Fruit fly (Drosophila melanogaster): ENCODE measurements around the gene CG10979.

The CG10979 gene

DNA sequence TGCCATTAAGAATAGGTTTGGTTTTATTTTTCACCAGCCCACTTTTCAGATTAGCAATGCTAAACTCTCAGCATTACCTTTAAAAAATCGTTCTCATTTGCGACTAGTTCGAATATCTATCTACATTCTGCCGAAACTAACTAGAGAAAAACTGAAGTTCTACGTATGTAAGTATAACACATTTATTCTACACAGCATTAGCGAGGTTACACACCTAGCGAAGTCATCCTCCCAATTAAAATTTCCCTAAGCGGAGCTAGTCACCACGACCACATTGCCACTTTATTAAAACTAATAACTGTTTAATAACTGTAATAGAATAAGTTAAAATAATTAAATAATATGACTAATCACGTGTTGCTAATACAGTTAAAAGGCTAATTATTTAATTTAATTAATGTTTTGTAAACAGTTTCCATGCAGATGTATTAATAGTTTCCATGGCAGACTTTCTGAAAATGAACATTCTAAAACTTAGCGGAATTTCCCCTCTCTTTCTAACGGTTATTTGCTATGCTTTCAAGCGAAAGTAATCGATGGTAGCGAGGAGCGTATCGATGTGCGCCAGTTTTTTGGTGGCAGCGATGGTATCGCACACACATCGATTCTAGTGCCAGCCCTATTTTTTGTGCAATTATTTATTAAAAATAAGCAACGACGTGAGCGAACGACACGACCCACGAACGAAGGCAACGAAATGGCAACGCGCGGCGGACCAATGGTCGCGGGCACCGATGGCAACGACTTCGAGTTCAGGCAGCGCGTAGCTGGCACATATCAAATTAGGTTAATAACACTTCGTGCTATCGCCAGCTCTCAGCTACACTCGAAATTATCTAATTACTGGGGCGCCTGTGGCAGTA is 15.5 kb upstream of the CG10979 start, which contains the start of gene jagn (continued):
- TF ChIP-seq CG6765 (GFP tag; optimal IDR thresholded peaks at IDR 0.05) (no peak), HHEX (GFP tag; optimal IDR thresholded peaks at IDR 0.05) (peak; percentile 14), repo (GFP tag; optimal IDR thresholded peaks at IDR 0.05) (peak; percentile 36), pros (GFP tag; optimal IDR thresholded peaks at IDR 0.05) (no peak), bbx (GFP tag; IDR thresholded peaks at IDR 0.05; ENCODE audit: partially characterized antibody) (peak; percentile 100), CG1529 (GFP tag; optimal IDR thresholded peaks at IDR 0.05) (no peak), bcd (GFP tag; optimal IDR thresholded peaks at IDR 0.05) (peak; percentile 61), rib (GFP tag; IDR thresholded peaks at IDR 0.05) (peak; percentile 55; the same call in 1 of the 2 replicates), cato (GFP tag; optimal IDR thresholded peaks at IDR 0.05; ENCODE audit: borderline replicate concordance) (no peak), gsb (GFP tag; IDR thresholded peaks at IDR 0.05) (peak; percentile 57), Eip74EF (GFP tag; optimal IDR thresholded peaks at IDR 0.05) (peak in 1 of 2 experiments; percentile 15), Dp (GFP tag; optimal IDR thresholded peaks at IDR 0.05) (peak; percentile 51), lov (optimal IDR thresholded peaks at IDR 0.05) (no peak), lov (GFP tag; IDR thresholded peaks at IDR 0.05) (0 out of 3 replicates have a peak, but pooled peaks have one; percentile 31), Rx (GFP tag; IDR thresholded peaks at IDR 0.05) (0 out of 2 replicates have a peak, but pooled peaks have one; percentile 18), CG1233 (GFP tag; optimal IDR thresholded peaks at IDR 0.05) (peak; percentile 59), mld (GFP tag; IDR thresholded peaks at IDR 0.05; ENCODE audit: partially characterized antibody) (peak; percentile 99), CG32772 (GFP tag; IDR thresholded peaks at IDR 0.05) (0 out of 2 replicates have a peak, but pooled peaks have one; percentile 38), trem (tag; optimal IDR thresholded peaks at IDR 0.05) (peak; percentile 77), Asciz (GFP tag; optimal IDR thresholded peaks at IDR 0.05) (no peak), sna (GFP tag; IDR thresholded peaks at IDR 0.05; ENCODE audit: partially characterized antibody) (peak; percentile 99), CG3838 (GFP tag; optimal IDR thresholded peaks at IDR 0.05) (peak; percentile 61), Med (GFP tag) (peak; percentile 97), usp (GFP tag; optimal IDR thresholded peaks at IDR 0.05) (no peak), crc (GFP tag; optimal IDR thresholded peaks at IDR 0.05) (peak; percentile 21), CG15073 (GFP tag; optimal IDR thresholded peaks at IDR 0.05) (no peak), CG4854 (GFP tag; optimal IDR thresholded peaks at IDR 0.05) (peak; percentile 36), CG12071 (GFP tag; optimal IDR thresholded peaks at IDR 0.05) (peak; percentile 13), Hr39 (optimal IDR thresholded peaks at IDR 0.05) (no peak), bab2 (GFP tag; optimal IDR thresholded peaks at IDR 0.05) (peak; percentile 60), CG14667 (GFP tag; IDR thresholded peaks at IDR 0.05) (peak; percentile 27), CG10462 (GFP tag; optimal IDR thresholded peaks at IDR 0.05) (peak; percentile 62), Sox102F (GFP tag; optimal IDR thresholded peaks at IDR 0.05) (peak; percentile 26), CG14965 (GFP tag; optimal IDR thresholded peaks at IDR 0.05; ENCODE audit: borderline replicate concordance) (no peak), CG3065 (GFP tag; optimal IDR thresholded peaks at IDR 0.05) (no peak), gcm2 (GFP tag; optimal IDR thresholded peaks at IDR 0.05) (peak; percentile 4), Meics (GFP tag; optimal IDR thresholded peaks at IDR 0.05) (peak; percentile 52), Dek (tag; optimal IDR thresholded peaks at IDR 0.05) (peak; percentile 60), CG2889 (GFP tag; IDR thresholded peaks at IDR 0.05) (peak; percentile 4; the same call in 1 of the 3 replicates), nom (GFP tag; optimal IDR thresholded peaks at IDR 0.05) (no peak), HLH54F (GFP tag; optimal IDR thresholded peaks at IDR 0.05) (peak; percentile 80), dpn (GFP tag; optimal IDR thresholded peaks at IDR 0.05) (peak; percentile 67 to 69), Nf-YC (tag; optimal IDR thresholded peaks at IDR 0.05) (peak; percentile 50), CG15269 (tag; optimal IDR thresholded peaks at IDR 0.05) (peak; percentile 38), CG12942 (GFP tag; optimal IDR thresholded peaks at IDR 0.05) (no peak), CG13894 (tag; optimal IDR thresholded peaks at IDR 0.05) (peak; percentile 31), Bteb2 (GFP tag; optimal IDR thresholded peaks at IDR 0.05) (peak; percentile 19), Trl (optimal IDR thresholded peaks at IDR 0.05) (no peak), Trl (GFP tag; optimal IDR thresholded peaks at IDR 0.05) (peak; percentile 50)
